Fruit fly (Drosophila melanogaster): ENCODE data around the gene CG43083.

CG43083 gene

dm6 chr3L:15625676-15626414 is 22.5 kb upstream of the CG43083 start (continued):
- TF ChIP-seq CG31365 (tag; optimal IDR thresholded peaks at IDR 0.05) (peak; percentile 53), CG11723 (GFP tag; optimal IDR thresholded peaks at IDR 0.05) (peak; percentile 74), bbx (GFP tag; IDR thresholded peaks at IDR 0.05; ENCODE audit: partially characterized antibody) (no peak), HLH4C (GFP tag; IDR thresholded peaks at IDR 0.05; ENCODE audit: partially characterized antibody) (no peak), ranshi (GFP tag; IDR thresholded peaks at IDR 0.05) (peak; percentile 78), oc (tag; optimal IDR thresholded peaks at IDR 0.05) (peak; percentile 88), CG2129 (GFP tag; IDR thresholded peaks at IDR 0.05; ENCODE audit: partially characterized antibody) (no peak), pho (GFP tag; optimal IDR thresholded peaks at IDR 0.05) (no peak), sug (tag; optimal IDR thresholded peaks at IDR 0.05) (peak; percentile 72), CG4854 (GFP tag; optimal IDR thresholded peaks at IDR 0.05) (peak; percentile 9), Hr51 (GFP tag; optimal IDR thresholded peaks at IDR 0.05) (peak in 1 of 2 experiments; percentile 95), CG14710 (tag; optimal IDR thresholded peaks at IDR 0.05) (peak; percentile 94), CG7786 (GFP tag; optimal IDR thresholded peaks at IDR 0.05) (peak; percentile 34), CG7372 (GFP tag; IDR thresholded peaks at IDR 0.05) (peak; percentile 87), toy (GFP tag; IDR thresholded peaks at IDR 0.05) (peak; percentile 37; the same call in 1 of the 2 replicates), trem (tag; optimal IDR thresholded peaks at IDR 0.05) (peak; percentile 90), Spps (tag; optimal IDR thresholded peaks at IDR 0.05) (peak; percentile 89), CG12104 (GFP tag; optimal IDR thresholded peaks at IDR 0.05) (peak; percentile 89), Blimp-1 (GFP tag; optimal IDR thresholded peaks at IDR 0.05) (peak; percentile 95), CG16815 (GFP tag; optimal IDR thresholded peaks at IDR 0.05) (peak; percentile 85), luna (GFP tag; optimal IDR thresholded peaks at IDR 0.05) (no peak), CG18599 (GFP tag; optimal IDR thresholded peaks at IDR 0.05) (peak; percentile 90), CG12942 (GFP tag; optimal IDR thresholded peaks at IDR 0.05) (peak; percentile 84), CoRest (tag; optimal IDR thresholded peaks at IDR 0.05) (peak; percentile 97), Tbp (GFP tag; optimal IDR thresholded peaks at IDR 0.05) (no peak), CG6689 (GFP tag; IDR thresholded peaks at IDR 0.05) (peak; percentile 90), Usf (GFP tag; optimal IDR thresholded peaks at IDR 0.05) (peak; percentile 74), CG10543 (GFP tag; optimal IDR thresholded peaks at IDR 0.05) (peak; percentile 57), ttk (GFP tag; IDR thresholded peaks at IDR 0.05) (peak; percentile 84), gcm (GFP tag; optimal IDR thresholded peaks at IDR 0.05) (peak; percentile 91), Doc3 (GFP tag; IDR thresholded peaks at IDR 0.05; ENCODE audit: partially characterized antibody) (no peak), CG30020 (tag; optimal IDR thresholded peaks at IDR 0.05) (peak; percentile 69), CG8924 (tag; optimal IDR thresholded peaks at IDR 0.05) (peak; percentile 95), tgo (GFP tag; IDR thresholded peaks at IDR 0.05) (peak; percentile 88), ro (GFP tag; IDR thresholded peaks at IDR 0.05) (peak; percentile 62; the same call in 1 of the 2 replicates), mirr (GFP tag; optimal IDR thresholded peaks at IDR 0.05) (peak; percentile 11), Eip74EF (GFP tag; optimal IDR thresholded peaks at IDR 0.05) (peak in 1 of 2 experiments; percentile 95), phol (tag; optimal IDR thresholded peaks at IDR 0.05) (peak; percentile 97), CG9609 (GFP tag; optimal IDR thresholded peaks at IDR 0.05) (peak; percentile 22), CG11695 (GFP tag; IDR thresholded peaks at IDR 0.05) (peak; percentile 89), CG6765 (GFP tag; optimal IDR thresholded peaks at IDR 0.05) (peak; percentile 83), CkIIα-i1 (GFP tag; IDR thresholded peaks at IDR 0.05) (no peak), kay (GFP tag; optimal IDR thresholded peaks at IDR 0.05) (peak; percentile 59), CG13424 (tag; optimal IDR thresholded peaks at IDR 0.05) (peak; percentile 94), insv (GFP tag; optimal IDR thresholded peaks at IDR 0.05) (peak in 1 of 2 experiments; percentile 5), HLH3B (GFP tag; IDR thresholded peaks at IDR 0.05) (peak; percentile 78), CG7745 (tag; optimal IDR thresholded peaks at IDR 0.05) (no peak), CG13775 (GFP tag; optimal IDR thresholded peaks at IDR 0.05) (peak; percentile 89)
